Fruit fly (Drosophila melanogaster): ENCODE results near the gene lectin-29Ca.

lectin-29Ca gene

dm6 chr2L:8361204-8361952 is 32.7 kb downstream of the lectin-29Ca start (continued):
- TF ChIP-seq CG8632 (GFP tag; optimal IDR thresholded peaks at IDR 0.05) (peak; percentile 47), CG9139 (GFP tag; optimal IDR thresholded peaks at IDR 0.05) (no peak), CG6808 (GFP tag; optimal IDR thresholded peaks at IDR 0.05) (peak; percentile 54), fd59A (GFP tag; optimal IDR thresholded peaks at IDR 0.05) (peak; percentile 57), dsx (GFP tag; optimal IDR thresholded peaks at IDR 0.05; ENCODE audit: poor library complexity, severe bottlenecking) (peak; percentile 28), CG15336 (GFP tag; IDR thresholded peaks at IDR 0.05) (peak; percentile 63), lz (GFP tag; optimal IDR thresholded peaks at IDR 0.05) (peak; percentile 46), CG10669 (GFP tag; optimal IDR thresholded peaks at IDR 0.05) (peak; percentile 32), Eip93F (GFP tag; optimal IDR thresholded peaks at IDR 0.05) (no peak), CG3032 (tag; optimal IDR thresholded peaks at IDR 0.05) (peak; percentile 56), spab (GFP tag; optimal IDR thresholded peaks at IDR 0.05) (peak; percentile 46), CG6276 (GFP tag; optimal IDR thresholded peaks at IDR 0.05) (peak; percentile 52), Eip78C (GFP tag) (peak; percentile 91), achi (GFP tag; optimal IDR thresholded peaks at IDR 0.05) (peak; percentile 60), salr (GFP tag; optimal IDR thresholded peaks at IDR 0.05) (peak in 1 of 2 experiments; percentile 52), Hr4 (GFP tag; optimal IDR thresholded peaks at IDR 0.05) (peak; percentile 80), OdsH (GFP tag; optimal IDR thresholded peaks at IDR 0.05) (peak; percentile 69), Ets21C (GFP tag; optimal IDR thresholded peaks at IDR 0.05) (peak; percentile 40), CG10631 (GFP tag; optimal IDR thresholded peaks at IDR 0.05) (peak; percentile 42), topi (GFP tag; optimal IDR thresholded peaks at IDR 0.05) (peak; percentile 42), CG34406 (GFP tag; optimal IDR thresholded peaks at IDR 0.05) (peak; percentile 46), dac (GFP tag; optimal IDR thresholded peaks at IDR 0.05) (no peak), pdm3 (GFP tag; optimal IDR thresholded peaks at IDR 0.05) (no peak), Gug (GFP tag; IDR thresholded peaks at IDR 0.05) (0 out of 2 replicates have a peak, but pooled peaks have one; percentile 25), cyc (GFP tag; optimal IDR thresholded peaks at IDR 0.05) (peak; percentile 49), CG6854 (GFP tag; optimal IDR thresholded peaks at IDR 0.05) (peak; percentile 5), CG7368 (GFP tag; optimal IDR thresholded peaks at IDR 0.05) (no peak), Sox15 (GFP tag; optimal IDR thresholded peaks at IDR 0.05) (peak; percentile 40), Lpt (GFP tag; optimal IDR thresholded peaks at IDR 0.05) (no peak)

- TF ChIP-seq acj6 (GFP tag; optimal IDR thresholded peaks at IDR 0.05) (no peak), Sox15 (GFP tag; optimal IDR thresholded peaks at IDR 0.05) (no peak), CG31627 (GFP tag; optimal IDR thresholded peaks at IDR 0.05) (no peak), Gug (GFP tag; IDR thresholded peaks at IDR 0.05) (no peak)
Observed at dm6 chr2L:8355419-8355818, 38.7 kb downstream of the lectin-29Ca start.

dm6 chr2L:8351864-8352263 is 42.2 kb downstream of the lectin-29Ca start, which contains the start of gene Mur29B:
Mur29B (plus strand) TSS chr2L:8352187.
- TF ChIP-seq CG6163 (GFP tag; IDR thresholded peaks at IDR 0.05) (no peak), vri (GFP tag; optimal IDR thresholded peaks at IDR 0.05) (peak; percentile 50)

dm6 chr2L:8351333-8351732 is 42.7 kb downstream of the lectin-29Ca start:
- TF ChIP-seq cyc (GFP tag; optimal IDR thresholded peaks at IDR 0.05): peak; percentile 21
- no peak for TF ChIP-seq CG32006 (GFP tag; optimal IDR thresholded peaks at IDR 0.05)
- TF ChIP-seq net (GFP tag; optimal IDR thresholded peaks at IDR 0.05): no peak
- peak; percentile 31 for TF ChIP-seq Met (GFP tag; optimal IDR thresholded peaks at IDR 0.05)
- no peak for TF ChIP-seq CG34406 (GFP tag; optimal IDR thresholded peaks at IDR 0.05)
- TF ChIP-seq Ets96B (tag; optimal IDR thresholded peaks at IDR 0.05): no peak
- no peak for TF ChIP-seq CG6792 (GFP tag; optimal IDR thresholded peaks at IDR 0.05)
- peak; percentile 26 for TF ChIP-seq topi (GFP tag; optimal IDR thresholded peaks at IDR 0.05)
- no peak for TF ChIP-seq dac (GFP tag; optimal IDR thresholded peaks at IDR 0.05)
- TF ChIP-seq CG6808 (GFP tag; optimal IDR thresholded peaks at IDR 0.05): no peak
- peak; percentile 51 for TF ChIP-seq svp (GFP tag)
- TF ChIP-seq esn (GFP tag; optimal IDR thresholded peaks at IDR 0.05): no peak
- no peak for TF ChIP-seq fkh (GFP tag; optimal IDR thresholded peaks at IDR 0.05)

Data from whole organism, prepupa.